Fruit fly (Drosophila melanogaster): ENCODE results near the gene Mur29B.

The Mur29B gene

dm6 chr2L:8370364-8371326 is 18.7 kb downstream of the Mur29B start, which contains the start of gene CG17292 (continued):
- peak; percentile 49 for TF ChIP-seq CG2678 (tag; optimal IDR thresholded peaks at IDR 0.05)
- TF ChIP-seq CG18599 (GFP tag; optimal IDR thresholded peaks at IDR 0.05): peak; percentile 56
- TF ChIP-seq D19B (GFP tag; optimal IDR thresholded peaks at IDR 0.05): no peak
- no peak for TF ChIP-seq lola (GFP tag; optimal IDR thresholded peaks at IDR 0.05)
- peak; percentile 59; the same call in 1 of the 2 replicates for TF ChIP-seq bowl (GFP tag; IDR thresholded peaks at IDR 0.05)
- TF ChIP-seq CG10366 (GFP tag; IDR thresholded peaks at IDR 0.05): peak; percentile 43; the same call in 1 of the 2 replicates
- TF ChIP-seq dan (GFP tag; IDR thresholded peaks at IDR 0.05): no peak
- peak; percentile 85 for TF ChIP-seq inv (GFP tag; IDR thresholded peaks at IDR 0.05; ENCODE audit: partially characterized antibody)
- TF ChIP-seq CG12299 (tag; optimal IDR thresholded peaks at IDR 0.05): no peak
- peak; percentile 92 for TF ChIP-seq vvl (GFP tag; IDR thresholded peaks at IDR 0.05)
- TF ChIP-seq hth (optimal IDR thresholded peaks at IDR 0.05): no peak
- TF ChIP-seq CG11723 (GFP tag; optimal IDR thresholded peaks at IDR 0.05): peak; percentile 16
- TF ChIP-seq CG6791 (GFP tag; IDR thresholded peaks at IDR 0.05; ENCODE audit: partially characterized antibody): peak; percentile 90
- TF ChIP-seq Nf-YB (GFP tag; optimal IDR thresholded peaks at IDR 0.05): peak; percentile 94
- peak; percentile 53; the same call in 1 of the 2 replicates for TF ChIP-seq CG14441 (GFP tag; IDR thresholded peaks at IDR 0.05)
- TF ChIP-seq Stat92E (GFP tag; optimal IDR thresholded peaks at IDR 0.05): no peak
- TF ChIP-seq CG6654 (GFP tag; optimal IDR thresholded peaks at IDR 0.05): no peak
- TF ChIP-seq rib (GFP tag; IDR thresholded peaks at IDR 0.05): peak; percentile 92
- peak; percentile 70 for TF ChIP-seq oc (tag; optimal IDR thresholded peaks at IDR 0.05)
- TF ChIP-seq h (optimal IDR thresholded peaks at IDR 0.05): no peak
- no peak for TF ChIP-seq CG7745 (tag; optimal IDR thresholded peaks at IDR 0.05)
- peak; percentile 31; the same call in 1 of the 2 replicates for TF ChIP-seq CG32772 (GFP tag; IDR thresholded peaks at IDR 0.05)
- TF ChIP-seq pfk (GFP tag; optimal IDR thresholded peaks at IDR 0.05): peak; percentile 6
- no peak for TF ChIP-seq CG17612 (GFP tag; IDR thresholded peaks at IDR 0.05)
- TF ChIP-seq CG10543 (GFP tag; optimal IDR thresholded peaks at IDR 0.05): peak; percentile 93
- TF ChIP-seq ase (GFP tag; IDR thresholded peaks at IDR 0.05): peak; percentile 62; the same call in 1 of the 3 replicates
- peak; percentile 61 for TF ChIP-seq CG1603 (tag; optimal IDR thresholded peaks at IDR 0.05)
- TF ChIP-seq dmrt99B (tag; optimal IDR thresholded peaks at IDR 0.05): peak; percentile 40
- TF ChIP-seq CG8765 (GFP tag; IDR thresholded peaks at IDR 0.05): no peak
- no peak for TF ChIP-seq CG2889 (GFP tag; IDR thresholded peaks at IDR 0.05)
- peak; percentile 37 for TF ChIP-seq sisA (GFP tag; IDR thresholded peaks at IDR 0.05)
- no peak for TF ChIP-seq CG10462 (GFP tag; optimal IDR thresholded peaks at IDR 0.05)
- TF ChIP-seq dpn (GFP tag; optimal IDR thresholded peaks at IDR 0.05): peak in 1 of 2 experiments; percentile 59
- TF ChIP-seq tgo (GFP tag; IDR thresholded peaks at IDR 0.05): peak; percentile 46; the same call in 2 of the 3 replicates
- peak; percentile 76 for TF ChIP-seq nau (GFP tag; optimal IDR thresholded peaks at IDR 0.05)
- peak; percentile 6 for TF ChIP-seq ERR (GFP tag; optimal IDR thresholded peaks at IDR 0.05)
- TF ChIP-seq nerfin-2 (GFP tag; IDR thresholded peaks at IDR 0.05; ENCODE audit: partially characterized antibody): peak; percentile 83
- TF ChIP-seq CG9609 (GFP tag; optimal IDR thresholded peaks at IDR 0.05): no peak
- TF ChIP-seq run (tag; optimal IDR thresholded peaks at IDR 0.05): peak; percentile 66
- TF ChIP-seq Hsf (GFP tag; optimal IDR thresholded peaks at IDR 0.05): no peak
- TF ChIP-seq sug (tag; optimal IDR thresholded peaks at IDR 0.05): peak; percentile 47
- peak; percentile 28 for TF ChIP-seq CG7928 (GFP tag; optimal IDR thresholded peaks at IDR 0.05)
- peak; percentile 62 for TF ChIP-seq mirr (GFP tag; optimal IDR thresholded peaks at IDR 0.05)
- peak; percentile 74 for TF ChIP-seq Fer1 (GFP tag; optimal IDR thresholded peaks at IDR 0.05)
- TF ChIP-seq phol (tag; optimal IDR thresholded peaks at IDR 0.05): peak; percentile 27
- no peak for TF ChIP-seq CG4707 (GFP tag; optimal IDR thresholded peaks at IDR 0.05)
- no peak for TF ChIP-seq CG17361 (GFP tag; IDR thresholded peaks at IDR 0.05)
- TF ChIP-seq Ptx1 (GFP tag; IDR thresholded peaks at IDR 0.05): no peak
